Fruit fly (Drosophila melanogaster): Measurements from ENCODE around the gene S-Lap1.

S-Lap1 gene

DNA sequence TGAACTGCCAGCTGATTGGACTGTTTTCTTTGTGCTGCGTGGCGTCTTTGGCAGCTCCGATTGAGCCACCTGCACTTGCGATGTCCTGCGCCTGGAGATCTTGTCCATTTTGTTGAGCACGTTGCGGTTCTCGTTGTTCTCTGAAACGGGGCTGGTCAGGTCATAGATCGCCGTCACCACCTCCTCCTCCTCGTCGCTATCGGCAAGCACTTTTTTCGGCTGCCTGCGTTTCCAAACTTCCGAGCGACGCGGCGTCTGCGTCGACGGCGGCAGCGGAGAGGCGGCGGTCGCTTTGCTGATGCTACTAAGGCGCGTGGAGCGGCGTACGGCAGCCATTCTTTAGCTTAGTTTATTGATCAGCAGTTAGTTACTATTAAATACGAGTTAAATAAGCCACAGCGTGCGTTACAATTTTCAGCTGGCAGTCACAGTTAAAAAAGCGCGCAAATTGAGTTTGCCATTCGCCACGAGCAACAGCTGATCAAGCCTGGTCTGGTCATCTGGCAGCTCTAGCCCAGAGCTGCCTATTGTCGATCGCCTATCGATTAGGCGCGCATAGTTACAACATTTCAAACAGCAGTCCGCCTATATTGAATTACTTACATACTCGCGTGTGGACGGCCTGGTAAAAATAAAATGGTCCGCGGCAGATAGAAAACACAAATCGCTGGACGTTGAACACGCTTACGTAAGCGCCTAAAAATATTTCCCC, 16.7 kb downstream of the S-Lap1 start, which contains the start of gene Cdc6 (continued):
- TF ChIP-seq sc (optimal IDR thresholded peaks at IDR 0.05) (no peak), sc (GFP tag; optimal IDR thresholded peaks at IDR 0.05) (no peak), CG16863 (GFP tag; optimal IDR thresholded peaks at IDR 0.05) (no peak), yki (optimal IDR thresholded peaks at IDR 0.05) (no peak), unc-4 (GFP tag; IDR thresholded peaks at IDR 0.05; ENCODE audit: partially characterized antibody) (peak; percentile 20; the same call in 1 of the 2 replicates), emc (GFP tag; optimal IDR thresholded peaks at IDR 0.05) (no peak), CG32767 (GFP tag; IDR thresholded peaks at IDR 0.05) (no peak), CHES-1-like (GFP tag; optimal IDR thresholded peaks at IDR 0.05) (peak; percentile 4), CG17186 (GFP tag; optimal IDR thresholded peaks at IDR 0.05) (peak; percentile 74), fd64A (GFP tag; optimal IDR thresholded peaks at IDR 0.05) (no peak), Dref (GFP tag; IDR thresholded peaks at IDR 0.05) (peak; percentile 89), trem (tag; optimal IDR thresholded peaks at IDR 0.05) (peak; percentile 44), gsb (GFP tag; IDR thresholded peaks at IDR 0.05) (no peak), YL-1 (GFP tag; optimal IDR thresholded peaks at IDR 0.05) (peak; percentile 25), zen (tag; optimal IDR thresholded peaks at IDR 0.05) (peak; percentile 27), Sry-δ (GFP tag; optimal IDR thresholded peaks at IDR 0.05) (peak; percentile 47), CG4730 (GFP tag; IDR thresholded peaks at IDR 0.05) (no peak), ara (GFP tag; IDR thresholded peaks at IDR 0.05) (no peak), CG2712 (tag; optimal IDR thresholded peaks at IDR 0.05) (peak; percentile 3)

DNA sequence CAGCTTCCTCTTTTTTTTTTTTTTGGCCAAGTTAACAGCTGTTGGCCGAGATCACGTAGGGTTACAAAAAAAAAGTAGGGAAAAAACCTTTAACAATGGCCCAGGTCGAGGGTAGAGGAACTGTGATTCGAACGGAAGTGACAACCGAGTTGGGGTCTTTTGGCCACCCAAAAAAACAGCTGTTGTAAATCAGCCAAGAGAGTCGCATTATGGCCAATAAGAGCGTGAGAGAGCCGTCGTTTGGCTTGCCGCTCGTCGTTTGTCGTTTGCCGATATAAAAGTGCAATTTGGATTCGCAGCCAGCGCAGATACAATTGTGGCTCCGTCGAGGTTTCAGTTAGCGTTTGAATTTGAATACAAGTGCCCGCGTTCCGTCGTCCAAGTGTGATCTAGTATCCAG, 23.1 kb downstream of the S-Lap1 start, which contains the start of gene Cpr66D:
Gene Cpr66D, plus strand, starts transcription at position 301 of the 400 bp plus-strand sequence.
- TF ChIP-seq Trl (optimal IDR thresholded peaks at IDR 0.05) (peak in 1 of 2 experiments; percentile 2), Trl (GFP tag; optimal IDR thresholded peaks at IDR 0.05) (no peak), org-1 (GFP tag; optimal IDR thresholded peaks at IDR 0.05) (no peak)

DNA sequence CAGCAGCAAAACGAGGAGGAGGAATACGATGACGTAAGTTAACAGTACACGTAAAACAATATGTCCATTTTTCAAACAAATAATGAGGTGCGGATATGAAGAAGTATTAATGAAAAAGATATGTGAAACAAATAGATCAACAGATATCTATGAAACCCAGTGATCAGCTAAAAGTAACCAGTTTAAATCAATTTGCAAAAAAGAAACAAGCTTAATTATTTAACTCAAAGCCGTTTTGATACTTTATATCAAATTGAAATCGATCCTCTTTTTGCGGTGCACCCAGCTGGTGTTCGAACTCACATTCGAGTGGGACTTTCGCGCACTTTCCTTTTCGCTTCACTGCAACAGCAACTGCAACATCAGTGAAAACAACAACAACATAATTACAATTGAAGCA, 24.0 kb downstream of the S-Lap1 start:
- no peak for TF ChIP-seq CG12659 (GFP tag; optimal IDR thresholded peaks at IDR 0.05)
- no peak for TF ChIP-seq CG17361 (GFP tag; IDR thresholded peaks at IDR 0.05)
- no peak for TF ChIP-seq CG2120 (GFP tag; optimal IDR thresholded peaks at IDR 0.05)
- no peak for TF ChIP-seq CG7357 (GFP tag; IDR thresholded peaks at IDR 0.05)
- TF ChIP-seq CG14965 (GFP tag; optimal IDR thresholded peaks at IDR 0.05; ENCODE audit: borderline replicate concordance): no peak
- TF ChIP-seq Ravus (GFP tag; IDR thresholded peaks at IDR 0.05): no peak
- no peak for TF ChIP-seq dysf (GFP tag; IDR thresholded peaks at IDR 0.05)
- no peak for TF ChIP-seq nau (GFP tag; optimal IDR thresholded peaks at IDR 0.05)
- no peak for TF ChIP-seq zfh2 (GFP tag; optimal IDR thresholded peaks at IDR 0.05)

DNA sequence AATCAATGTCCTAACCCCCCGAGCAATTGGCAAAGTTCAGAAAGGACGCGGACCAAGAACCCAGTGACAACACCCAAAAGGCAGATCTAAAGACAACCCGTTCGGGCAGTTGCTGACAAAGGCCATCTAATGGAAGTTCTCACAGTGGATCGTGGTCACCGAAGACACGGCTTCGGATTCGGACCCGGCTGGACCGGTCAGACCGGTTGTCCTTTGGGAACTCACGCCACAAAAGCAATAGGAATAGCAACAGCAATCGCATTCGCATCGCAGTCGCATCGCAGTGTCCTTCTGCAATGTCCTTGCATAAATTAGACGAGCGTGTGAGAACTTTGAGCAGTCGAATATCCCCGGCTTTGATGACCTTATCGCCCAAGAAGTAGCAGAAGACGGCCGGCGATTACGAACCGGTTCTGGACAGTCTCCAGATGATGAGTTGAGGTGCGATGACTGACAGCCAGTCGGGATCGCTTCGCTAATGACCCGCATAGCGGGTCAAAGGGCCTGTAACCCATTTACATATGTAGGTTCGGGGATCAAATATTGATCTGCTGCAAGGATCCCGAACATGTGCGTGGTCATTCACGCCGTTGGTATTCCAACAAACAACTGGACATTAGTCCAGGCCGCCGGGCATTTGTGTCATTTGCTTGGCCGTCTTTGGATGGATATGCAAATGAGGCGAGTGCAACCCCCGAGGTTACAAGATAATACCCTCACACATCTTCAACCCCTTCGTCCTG, 26.9 kb downstream of the S-Lap1 start:
- TF ChIP-seq pros (GFP tag; optimal IDR thresholded peaks at IDR 0.05) (peak; percentile 62), tll (GFP tag; optimal IDR thresholded peaks at IDR 0.05) (peak in 1 of 2 experiments; percentile 63), ind (GFP tag; optimal IDR thresholded peaks at IDR 0.05) (no peak), CG7556 (GFP tag; optimal IDR thresholded peaks at IDR 0.05) (no peak), zen (tag; optimal IDR thresholded peaks at IDR 0.05) (peak; percentile 77)

All from whole organism, embryonic.